Worm (Caenorhabditis elegans) whole organism, midembryonic: ENCODE results near the gene tag-124.
A peak's percentile ranks its signal among the peaks of the same experiment; 100 is the strongest.

ENCODE experiments used
- cog-1 ChIP-seq: sonication (generic microtip); optimal IDR thresholded peaks from 2 replicates; lab custom pipeline; 2016; ENCODE audit warnings: missing genetic modification characterization, missing compliant biosample characterization
- ref-1 ChIP-seq: fragments of 200-800 bp; sonication (Bioruptor generic); conservative IDR thresholded peaks from 2 replicates; pipeline ENCODE4 v1.3.6; 2022; ENCODE audit warnings: missing genetic modification reagents, missing genetic modification characterization, missing compliant biosample characterization
- ztf-23 ChIP-seq: fragments of 200-800 bp; sonication (Bioruptor generic); IDR thresholded peaks from 2 replicates; pipeline ENCODE4 v1.3.6; 2022; ENCODE audit warnings: missing genetic modification reagents, missing genetic modification characterization, missing compliant biosample characterization

ce11 chrII:9619402-9619862 is 28.3 kb downstream of the tag-124 start:
- TF ChIP-seq ref-1 (GFP tag; lab: Robert Waterston, UW), result no peak
- TF ChIP-seq ztf-23, result 0 out of 2 replicates have a peak, but pooled peaks have one; percentile 44
- TF ChIP-seq cog-1 (tag; lab: Kevin White, UChicago), result peak; percentile 72
